Fruit fly (Drosophila melanogaster) Kc167 (cell line): ENCODE results near the gene CG31103.

Source experiments
- Myc ChIP-seq: fragments of >200 bp; optimal IDR thresholded peaks from 2 replicates; lab custom pipeline; 2017; ENCODE audit warnings: missing external identifiers
- Sin3A ChIP-seq: fragments of >200 bp; optimal IDR thresholded peaks from 2 replicates; lab custom pipeline; 2018; ENCODE audit warnings: missing external identifiers
- h ChIP-seq: fragments of >200 bp; optimal IDR thresholded peaks from 3 replicates; lab custom pipeline; 2018; ENCODE audit warnings: missing external identifiers
- insv ChIP-seq: fragments of >200 bp; optimal IDR thresholded peaks from 3 replicates; lab custom pipeline; 2018; ENCODE audit warnings: missing external identifiers
- psq ChIP-seq: fragments of >200 bp; optimal IDR thresholded peaks from 2 replicates; lab custom pipeline; 2017; ENCODE audit warnings: missing external identifiers

DNA sequence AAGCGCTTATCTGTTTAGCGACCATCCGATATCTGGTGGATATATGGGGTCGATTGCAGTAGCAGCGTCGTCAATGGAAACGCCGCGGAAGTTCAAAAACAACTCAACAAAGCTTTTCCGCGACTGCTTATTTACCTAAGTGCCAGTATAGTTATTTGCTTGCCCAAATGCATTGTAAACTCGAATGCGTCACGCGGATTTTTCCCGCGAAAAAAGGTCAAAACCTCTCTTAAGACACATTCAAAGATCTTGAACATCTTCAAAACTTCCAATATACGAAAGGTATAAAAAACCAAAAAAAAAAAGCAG is 10.4 kb upstream of the CG31103 start:
- TF ChIP-seq Sin3A (lab: Kevin White, UChicago) (no peak), insv (lab: Kevin White, UChicago) (no peak), h (no peak), psq (lab: Kevin White, UChicago) (no peak), Myc (no peak)
